Worm (Caenorhabditis elegans) whole organism, mixed stage, embryonic: Measurements from ENCODE around the gene clec-67.

ENCODE experiments used
- bed-3 ChIP-seq: fragments of 200-800 bp; sonication (Bioruptor generic); optimal IDR thresholded peaks from 3 replicates; lab custom pipeline; 2018; ENCODE audit warnings: mild to moderate bottlenecking, missing genetic modification characterization, moderate library complexity, missing compliant biosample characterization
- elt-3 ChIP-seq: fragments of 150-350 bp; optimal IDR thresholded peaks from 2 replicates; lab custom pipeline; 2014; ENCODE audit warnings: missing biosample characterization, missing genetic modification characterization
- mep-1 ChIP-seq: fragments of 150-350 bp; optimal IDR thresholded peaks from 2 replicates; lab custom pipeline; 2017; ENCODE audit warnings: missing biosample characterization, missing genetic modification reagents, missing genetic modification characterization, inconsistent platforms
- pha-4 ChIP-seq: fragments of 150-350 bp; optimal IDR thresholded peaks from 2 replicates; lab custom pipeline; 2018; ENCODE audit warnings: missing biosample characterization, missing genetic modification reagents, missing genetic modification characterization
- unc-62 ChIP-seq: fragments of 150-350 bp; optimal IDR thresholded peaks from 2 replicates; lab custom pipeline; 2014; ENCODE audit warnings: missing biosample characterization, missing genetic modification reagents, missing genetic modification characterization

DNA sequence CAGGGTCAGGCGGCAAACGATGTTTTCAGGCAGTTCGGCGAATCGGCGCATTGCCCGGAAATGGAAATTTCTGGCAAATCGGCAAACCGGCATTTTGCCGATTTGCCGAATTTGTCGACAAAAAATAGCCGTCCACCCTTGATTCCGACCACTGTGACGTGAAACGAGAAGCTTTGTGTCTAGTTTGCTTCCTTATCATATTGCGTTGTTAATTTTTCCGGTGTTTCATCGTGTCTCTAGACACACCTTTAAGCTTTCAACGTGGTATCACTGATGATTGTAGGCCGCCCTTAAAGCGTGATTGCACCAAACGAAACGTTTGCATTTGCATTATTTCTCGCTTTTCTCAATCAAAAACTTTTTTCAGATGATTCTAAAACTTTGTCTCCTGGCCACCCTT lies 15.1 kb downstream of the clec-67 start, which contains the start of gene clec-71:
- TF ChIP-seq bed-3 (GFP tag; lab: Kevin White, UChicago) (no peak), pha-4 (tag; lab: Kevin White, UChicago) (no peak), unc-62 (GFP tag; lab: Kevin White, UChicago) (no peak), mep-1 (tag; lab: Kevin White, UChicago) (no peak), elt-3 (no peak)
